Worm (Caenorhabditis elegans): ENCODE data around the gene daao-1.

DNA sequence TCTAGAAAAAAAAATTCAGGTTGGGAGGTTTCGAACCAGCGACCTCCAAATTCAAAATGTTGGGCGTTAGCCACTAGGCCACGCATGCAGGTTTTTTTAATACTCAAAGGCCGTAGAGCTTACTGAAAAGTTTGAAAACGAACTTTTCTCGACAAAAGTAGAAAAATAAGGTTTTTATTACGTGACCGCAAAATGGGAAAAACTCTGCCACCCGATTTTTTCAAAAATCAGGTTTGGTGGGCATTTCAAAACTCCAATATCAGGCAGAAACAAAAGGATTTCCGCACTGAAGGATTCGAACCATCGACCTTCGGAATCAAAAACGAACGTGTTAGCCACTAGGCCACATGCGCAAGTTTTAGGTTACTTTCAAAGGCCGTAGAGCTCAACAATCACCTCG is 44.7 kb downstream of the daao-1 start:
- TF ChIP-seq mdl-1 (tag; optimal IDR thresholded peaks at IDR 0.05) (no peak), ceh-82 (tag; optimal IDR thresholded peaks at IDR 0.05) (no peak), mab-5 (tag; optimal IDR thresholded peaks at IDR 0.05) (no peak), ztf-11 (tag; optimal IDR thresholded peaks at IDR 0.05) (no peak), lsy-2 (tag; optimal IDR thresholded peaks at IDR 0.05) (no peak), snpc-4 (tag; optimal IDR thresholded peaks at IDR 0.05) (no peak), skn-1 (tag; optimal IDR thresholded peaks at IDR 0.05) (no peak), lin-13 (GFP tag; optimal IDR thresholded peaks at IDR 0.05) (no peak), R02D3.7 (tag; optimal IDR thresholded peaks at IDR 0.05) (no peak), zag-1 (tag; optimal IDR thresholded peaks at IDR 0.05) (no peak), unc-55 (GFP tag; optimal IDR thresholded peaks at IDR 0.05) (no peak), unc-62 (GFP tag; optimal IDR thresholded peaks at IDR 0.05) (no peak), elt-1 (tag; optimal IDR thresholded peaks at IDR 0.05) (no peak), nhr-237 (tag; optimal IDR thresholded peaks at IDR 0.05) (no peak)

Measured in whole organism, L2 larva.